Fruit fly (Drosophila melanogaster): ENCODE data around the gene CG11555.

dm6 chr2L:240176-240769, 33.4 kb upstream of the CG11555 start:
- TF ChIP-seq onecut (GFP tag; IDR thresholded peaks at IDR 0.05): no peak
- no peak for TF ChIP-seq tin (GFP tag; optimal IDR thresholded peaks at IDR 0.05)
- no peak for TF ChIP-seq E2f2 (GFP tag; IDR thresholded peaks at IDR 0.05)
- TF ChIP-seq corto (GFP tag; optimal IDR thresholded peaks at IDR 0.05): no peak
- TF ChIP-seq eyg (GFP tag; optimal IDR thresholded peaks at IDR 0.05): no peak
- no peak for TF ChIP-seq CG43689 (GFP tag; IDR thresholded peaks at IDR 0.05)
- TF ChIP-seq Dek (tag; optimal IDR thresholded peaks at IDR 0.05): no peak
- TF ChIP-seq CG13296 (GFP tag; optimal IDR thresholded peaks at IDR 0.05): no peak
- no peak for TF ChIP-seq Ssrp (tag; optimal IDR thresholded peaks at IDR 0.05)
- no peak for TF ChIP-seq pfk (GFP tag; optimal IDR thresholded peaks at IDR 0.05)
- no peak for TF ChIP-seq CG10565 (GFP tag; optimal IDR thresholded peaks at IDR 0.05)
